Fruit fly (Drosophila melanogaster) whole organism, prepupa: Measurements from ENCODE around the gene CCT1.

Source experiments
- CG11762 ChIP-seq: fragments of 200-800 bp; sonication (Bioruptor generic); optimal IDR thresholded peaks from 3 replicates; lab custom pipeline; 2016; ENCODE audit warnings: missing biosample characterization, missing genetic modification characterization; ENCODE audit not compliant: insufficient read depth
- Lpt ChIP-seq: fragments of 200-800 bp; sonication (Bioruptor generic); optimal IDR thresholded peaks from 3 replicates; lab custom pipeline; 2016; ENCODE audit warnings: missing biosample characterization, missing genetic modification characterization

- TF ChIP-seq CG11762 (no peak), Lpt (GFP tag; lab: Kevin White, UChicago) (no peak)
Measured at dm6 chr3R:22524344-22525072, 33.3 kb upstream of the CCT1 start.
